Fruit fly (Drosophila melanogaster) whole organism, embryonic: ENCODE data around the gene Tango1.

Experiments used
- CG3407 ChIP-seq: fragments of 200-800 bp; sonication (Bioruptor generic); optimal IDR thresholded peaks from 2 replicates; lab custom pipeline; 2018; ENCODE audit warnings: missing biosample characterization, mild to moderate bottlenecking, missing genetic modification characterization
- CHES-1-like ChIP-seq: fragments of 200-800 bp; sonication (Bioruptor generic); optimal IDR thresholded peaks from 2 replicates; lab custom pipeline; 2016; ENCODE audit warnings: missing biosample characterization, missing genetic modification characterization
- al ChIP-seq: fragments of 200-800 bp; sonication (Bioruptor generic); IDR thresholded peaks from 2 replicates; pipeline ENCODE4 v1.3.6; 2022; ENCODE audit warnings: missing biosample characterization, missing genetic modification characterization
- sisA ChIP-seq: fragments of 200-800 bp; sonication (Bioruptor generic); IDR thresholded peaks from 2 replicates; pipeline ENCODE4 v1.3.6; 2022; ENCODE audit warnings: missing biosample characterization, missing genetic modification characterization

DNA sequence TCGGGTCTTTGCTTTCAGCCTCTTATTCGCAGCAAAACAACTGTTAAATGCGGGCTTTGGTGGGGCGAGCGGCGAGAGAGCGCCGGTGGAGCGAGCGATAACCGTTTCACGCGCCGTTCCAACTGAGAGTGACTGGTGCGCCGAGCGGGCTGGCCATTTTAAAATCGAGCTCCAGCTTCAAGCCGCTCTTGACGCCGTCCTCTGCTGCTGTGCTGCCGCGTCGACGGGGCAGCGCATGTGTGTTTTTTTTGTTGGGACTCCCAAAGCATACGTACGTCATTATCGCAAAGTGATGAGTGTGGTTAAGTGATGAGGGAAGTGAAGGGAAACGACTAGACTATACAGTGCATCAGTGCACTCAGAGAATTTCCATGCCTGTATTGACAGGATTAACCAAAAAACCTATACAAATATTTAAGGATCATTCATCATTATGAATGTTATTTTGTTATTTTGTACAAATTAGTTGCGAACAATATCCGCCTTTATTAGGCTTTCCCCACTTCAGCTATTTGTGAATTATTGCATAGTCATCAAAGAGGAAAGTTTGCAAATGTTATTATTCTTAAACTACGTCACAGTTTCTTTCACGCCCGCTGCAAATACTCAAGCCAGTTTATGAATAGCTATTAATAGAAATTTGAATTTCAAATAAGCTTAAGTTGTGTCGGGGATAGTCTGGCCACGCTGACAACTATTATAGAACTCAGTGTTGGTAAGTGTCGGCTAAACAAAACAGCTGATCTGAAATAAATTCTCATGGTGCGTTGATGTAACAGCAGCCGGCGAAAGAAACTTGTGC lies 24.2 kb downstream of the Tango1 start, which contains the start of gene Spn27A:
- TF ChIP-seq CHES-1-like (GFP tag; lab: Kevin White, UChicago) (peak; percentile 59), sisA (GFP tag; lab: Robert Waterston, UW) (peak; percentile 28; the same call in 1 of the 2 replicates), CG3407 (no peak), al (GFP tag; lab: Robert Waterston, UW) (no peak)
